Worm (Caenorhabditis elegans): ENCODE results near the gene cyp-13A6.

Gene cyp-13A6

DNA sequence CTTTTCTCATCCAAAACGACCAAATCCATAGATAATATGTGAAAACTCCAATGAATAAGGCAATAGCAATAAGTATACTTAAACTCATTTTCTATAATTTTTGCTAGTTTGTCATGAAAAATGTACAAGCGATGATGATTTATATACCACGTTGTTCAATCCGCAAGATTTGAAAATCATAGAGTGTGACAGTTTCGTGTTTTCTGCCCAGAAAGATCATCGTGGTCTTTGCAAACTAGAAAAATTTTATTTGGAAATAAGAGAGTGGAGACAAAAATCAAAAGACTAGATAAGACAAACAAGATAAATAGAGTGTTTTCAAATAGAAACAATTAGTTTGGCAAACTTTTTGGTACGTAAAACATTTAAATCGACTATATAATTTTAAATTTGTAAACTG is 9.4 kb downstream of the cyp-13A6 start, which contains the start of gene cyp-13A3:
TSS of gene cyp-13A3 (minus strand) at position 101 of the 400 bp plus-strand sequence.
- no peak for TF ChIP-seq jun-1 (tag; optimal IDR thresholded peaks at IDR 0.05)
- TF ChIP-seq nhr-20 (tag; optimal IDR thresholded peaks at IDR 0.05) = peak; percentile 70

ce11 chrII:9791185-9791584 is 11.4 kb downstream of the cyp-13A6 start:
- peak; percentile 14 for TF ChIP-seq nhr-90 (tag; optimal IDR thresholded peaks at IDR 0.05; ENCODE audit: poor library complexity)
- TF ChIP-seq jun-1 (tag; optimal IDR thresholded peaks at IDR 0.05) = peak; percentile 32
- no peak for TF ChIP-seq unc-98 (GFP tag; IDR thresholded peaks at IDR 0.05)
- peak; percentile 62 for TF ChIP-seq nhr-20 (tag; optimal IDR thresholded peaks at IDR 0.05)
- TF ChIP-seq pqm-1 (tag; optimal IDR thresholded peaks at IDR 0.05) = peak; percentile 81
- peak; percentile 31 for TF ChIP-seq lin-14 (GFP tag; optimal IDR thresholded peaks at IDR 0.05)
- TF ChIP-seq nhr-71 (tag; optimal IDR thresholded peaks at IDR 0.05) = peak; percentile 40
- TF ChIP-seq elt-2 (tag; optimal IDR thresholded peaks at IDR 0.05) = peak; percentile 95
- TF ChIP-seq lsy-2 (tag; optimal IDR thresholded peaks at IDR 0.05) = no peak
- TF ChIP-seq efl-1 (optimal IDR thresholded peaks at IDR 0.05) = no peak
- TF ChIP-seq efl-1 (GFP tag; optimal IDR thresholded peaks at IDR 0.05 in 1 of 2) = peak in 1 of 2 experiments; percentile 4
- TF ChIP-seq lin-35 (GFP tag; optimal IDR thresholded peaks at IDR 0.05) = peak in 1 of 2 experiments; percentile 45
- no peak for TF ChIP-seq unc-130 (tag; optimal IDR thresholded peaks at IDR 0.05)

DNA sequence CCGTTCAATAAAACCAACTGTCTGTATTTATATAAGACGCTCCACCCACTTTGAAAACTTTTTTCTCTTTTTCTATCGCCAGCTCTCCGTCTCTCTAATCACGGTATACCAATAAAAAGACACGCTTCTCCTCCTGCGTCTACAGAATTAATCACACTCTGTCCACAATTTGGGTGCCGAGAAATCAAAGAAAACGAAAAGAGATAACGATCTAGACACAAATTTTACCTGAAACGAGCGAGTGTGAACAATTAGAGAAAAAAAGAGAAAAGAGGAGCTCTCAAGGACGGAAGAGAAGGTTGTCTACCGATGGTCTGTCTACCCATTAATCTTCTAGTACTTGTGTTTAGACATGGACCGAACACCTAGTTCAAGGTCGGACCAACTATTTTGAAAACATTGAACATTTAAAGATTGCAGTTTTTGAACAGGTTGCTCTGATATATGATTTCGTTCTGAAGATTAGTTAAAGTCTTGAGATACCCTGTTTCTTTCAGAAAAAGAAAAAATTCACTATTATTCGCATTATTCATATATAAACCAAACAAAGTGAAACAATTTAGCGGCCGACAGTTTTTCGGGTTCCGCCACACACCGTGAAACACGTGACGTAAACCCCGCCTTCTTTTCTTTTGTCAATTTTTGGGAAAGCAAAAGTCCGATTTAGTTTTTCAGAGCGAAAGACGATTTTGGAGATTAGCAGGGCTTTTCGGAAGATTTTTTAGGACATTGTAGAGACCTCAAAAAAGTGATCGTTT is 15.0 kb downstream of the cyp-13A6 start, which contains the start of gene cyp-13A2:
TSS of gene cyp-13A2 (minus strand) at position 235 of the 758 bp plus-strand sequence.
- TF ChIP-seq C16A3.4 (tag; optimal IDR thresholded peaks at IDR 0.05) (peak; percentile 8), mdl-1 (tag; optimal IDR thresholded peaks at IDR 0.05) (peak in 1 of 2 experiments; percentile 48), unc-98 (GFP tag; IDR thresholded peaks at IDR 0.05) (no peak), nhr-85 (tag) (peak; percentile 99), unc-62 (GFP tag; optimal IDR thresholded peaks at IDR 0.05) (no peak), snu-23 (GFP tag; optimal IDR thresholded peaks at IDR 0.05) (peak; percentile 65), mab-9 (GFP tag; IDR thresholded peaks at IDR 0.05) (no peak), nhr-76 (tag; optimal IDR thresholded peaks at IDR 0.05) (no peak), unc-30 (tag; optimal IDR thresholded peaks at IDR 0.05) (no peak), egl-13 (tag; optimal IDR thresholded peaks at IDR 0.05) (no peak), tbx-2 (tag; optimal IDR thresholded peaks at IDR 0.05) (no peak), elt-3 (tag; optimal IDR thresholded peaks at IDR 0.05) (peak in 2 of 6 experiments; percentile 32 to 72), zag-1 (tag; optimal IDR thresholded peaks at IDR 0.05) (no peak), nhr-20 (tag; optimal IDR thresholded peaks at IDR 0.05) (peak; percentile 88), lin-14 (GFP tag; optimal IDR thresholded peaks at IDR 0.05) (peak; percentile 94), xbp-1 (tag; optimal IDR thresholded peaks at IDR 0.05) (no peak), ceh-90 (tag; optimal IDR thresholded peaks at IDR 0.05) (no peak), ceh-63 (GFP tag; optimal IDR thresholded peaks at IDR 0.05) (no peak), ama-1 (optimal IDR thresholded peaks at IDR 0.05) (no peak), sup-37 (GFP tag; optimal IDR thresholded peaks at IDR 0.05) (no peak), aha-1 (tag; optimal IDR thresholded peaks at IDR 0.05) (no peak), pax-3 (tag; optimal IDR thresholded peaks at IDR 0.05) (no peak), grh-1 (GFP tag; IDR thresholded peaks at IDR 0.05) (0 out of 2 replicates have a peak, but pooled peaks have one; percentile 45), snpc-4 (tag; optimal IDR thresholded peaks at IDR 0.05) (peak; percentile 98), lsy-2 (tag; optimal IDR thresholded peaks at IDR 0.05) (peak; percentile 47 to 62), lin-15B (tag; optimal IDR thresholded peaks at IDR 0.05) (no peak), C34B4.2 (tag; optimal IDR thresholded peaks at IDR 0.05) (no peak), Y116A8C.19 (tag; optimal IDR thresholded peaks at IDR 0.05; ENCODE audit: borderline replicate concordance) (no peak), nhr-19 (GFP tag; conservative IDR thresholded peaks at IDR 0.05) (peak; percentile 50), alr-1 (tag; optimal IDR thresholded peaks at IDR 0.05; ENCODE audit: borderline replicate concordance) (no peak), fkh-4 (tag; optimal IDR thresholded peaks at IDR 0.05; ENCODE audit: borderline replicate concordance) (no peak), fkh-8 (tag; optimal IDR thresholded peaks at IDR 0.05) (no peak), ceh-82 (tag; optimal IDR thresholded peaks at IDR 0.05) (no peak), swsn-7 (tag; optimal IDR thresholded peaks at IDR 0.05) (no peak), lin-39 (tag; optimal IDR thresholded peaks at IDR 0.05) (peak; percentile 65), pqm-1 (tag; optimal IDR thresholded peaks at IDR 0.05) (no peak), sox-4 (tag; optimal IDR thresholded peaks at IDR 0.05) (no peak), fos-1 (tag; optimal IDR thresholded peaks at IDR 0.05) (peak; percentile 36), nhr-237 (tag; optimal IDR thresholded peaks at IDR 0.05) (no peak)

Data from whole organism, L1 larva.